Worm (Caenorhabditis elegans) whole organism, early embryonic: ENCODE results near the gene grsp-3.

Experiments
- B0310.2 ChIP-seq: sonication (generic microtip); optimal IDR thresholded peaks from 2 replicates; lab custom pipeline; 2016; ENCODE audit warnings: mild to moderate bottlenecking, missing genetic modification characterization, missing compliant biosample characterization
- F13C5.2 ChIP-seq: sonication (generic microtip); optimal IDR thresholded peaks from 2 replicates; lab custom pipeline; 2017; ENCODE audit warnings: mild to moderate bottlenecking, missing genetic modification characterization, inconsistent platforms, missing compliant biosample characterization
- aly-1 ChIP-seq: sonication (generic microtip); optimal IDR thresholded peaks from 2 replicates; lab custom pipeline; 2016; ENCODE audit warnings: missing genetic modification characterization, missing compliant biosample characterization
- ama-1 ChIP-seq: fragments of 150-350 bp; optimal IDR thresholded peaks from 2 replicates; lab custom pipeline; 2014
- ceh-13 ChIP-seq: fragments of 200-800 bp; sonication (Bioruptor generic); optimal IDR thresholded peaks from 2 replicates; lab custom pipeline; 2018; ENCODE audit warnings: mild to moderate bottlenecking, missing genetic modification characterization, missing compliant biosample characterization
- ceh-36 ChIP-seq: sonication (generic microtip); optimal IDR thresholded peaks from 2 replicates; lab custom pipeline; 2016; ENCODE audit warnings: missing genetic modification characterization, inconsistent platforms, missing compliant biosample characterization
- ets-7 ChIP-seq: sonication (generic microtip); optimal IDR thresholded peaks from 2 replicates; lab custom pipeline; 2016; ENCODE audit warnings: missing genotype, missing genetic modification characterization, missing compliant biosample characterization
- flt-1 ChIP-seq: fragments of 200-800 bp; sonication (Bioruptor generic); IDR thresholded peaks from 2 replicates; pipeline ENCODE4 v1.3.6; 2022; ENCODE audit warnings: missing genetic modification characterization, missing compliant biosample characterization
- hmbx-1 ChIP-seq: sonication (generic microtip); optimal IDR thresholded peaks from 2 replicates; lab custom pipeline; 2016; ENCODE audit warnings: mild to moderate bottlenecking, missing genetic modification characterization, missing compliant biosample characterization
- hmg-4 ChIP-seq: fragments of 200-800 bp; sonication (Bioruptor generic); optimal IDR thresholded peaks from 2 replicates; lab custom pipeline; 2018; ENCODE audit warnings: mild to moderate bottlenecking, missing genetic modification characterization, missing compliant biosample characterization
- hnd-1 ChIP-seq: sonication (generic microtip); optimal IDR thresholded peaks from 2 replicates; lab custom pipeline; 2016; ENCODE audit warnings: missing genetic modification characterization, missing compliant biosample characterization
- pes-1 ChIP-seq: fragments of 200-800 bp; sonication (Bioruptor generic); IDR thresholded peaks from 2 replicates; pipeline ENCODE4 v1.3.6; 2022; ENCODE audit warnings: missing genetic modification reagents, missing genetic modification characterization, missing compliant biosample characterization
- scrt-1 ChIP-seq: fragments of 200-800 bp; sonication (Bioruptor generic); IDR thresholded peaks from 2 replicates; pipeline ENCODE4 v1.3.6; 2022; ENCODE audit warnings: missing genetic modification characterization, missing compliant biosample characterization
- sea-1 ChIP-seq: fragments of 200-800 bp; sonication (Bioruptor generic); conservative IDR thresholded peaks from 2 replicates; pipeline ENCODE4 v1.3.6; 2022; ENCODE audit warnings: missing genetic modification characterization, missing compliant biosample characterization
- tbx-11 ChIP-seq: fragments of 200-800 bp; sonication (Bioruptor generic); IDR thresholded peaks from 2 replicates; pipeline ENCODE4 v1.3.6; 2022; ENCODE audit warnings: missing genetic modification characterization, missing compliant biosample characterization
- tbx-37 ChIP-seq: fragments of 200-800 bp; sonication (Bioruptor generic); conservative IDR thresholded peaks from 2 replicates; pipeline ENCODE4 v1.3.6; 2022; ENCODE audit warnings: missing genetic modification reagents, missing genetic modification characterization, missing compliant biosample characterization
- tra-4 ChIP-seq: sonication (generic microtip); optimal IDR thresholded peaks from 2 replicates; lab custom pipeline; 2017; ENCODE audit warnings: missing genetic modification characterization, missing compliant biosample characterization

The grsp-3 gene

DNA sequence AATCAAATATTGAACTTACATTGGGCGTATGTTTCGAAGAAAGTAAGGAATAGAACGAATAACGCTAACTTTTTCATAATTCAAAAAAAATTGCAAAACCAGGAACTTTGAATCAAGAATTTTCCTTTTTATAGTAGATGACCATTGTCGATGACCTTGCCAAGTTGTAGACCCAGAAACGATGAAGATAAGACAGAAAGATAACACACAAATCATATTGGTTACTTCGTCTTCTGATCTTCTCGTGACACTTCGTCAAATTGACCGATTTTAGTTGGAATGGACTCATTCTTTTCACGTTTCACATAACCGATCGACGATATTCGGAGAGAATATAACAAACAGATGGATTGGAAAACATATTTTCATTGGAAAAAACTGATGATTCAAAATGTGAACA is at the start of gene grsp-3:
TSS of gene grsp-3 (minus strand) at position 149 of the 400 bp plus-strand sequence.
- TF ChIP-seq hnd-1 (tag; lab: Kevin White, UChicago) = no peak
- no peak for TF ChIP-seq ceh-36 (tag; lab: Kevin White, UChicago)
- TF ChIP-seq F13C5.2 (tag; lab: Kevin White, UChicago) = no peak
- TF ChIP-seq tbx-37 = no peak

DNA sequence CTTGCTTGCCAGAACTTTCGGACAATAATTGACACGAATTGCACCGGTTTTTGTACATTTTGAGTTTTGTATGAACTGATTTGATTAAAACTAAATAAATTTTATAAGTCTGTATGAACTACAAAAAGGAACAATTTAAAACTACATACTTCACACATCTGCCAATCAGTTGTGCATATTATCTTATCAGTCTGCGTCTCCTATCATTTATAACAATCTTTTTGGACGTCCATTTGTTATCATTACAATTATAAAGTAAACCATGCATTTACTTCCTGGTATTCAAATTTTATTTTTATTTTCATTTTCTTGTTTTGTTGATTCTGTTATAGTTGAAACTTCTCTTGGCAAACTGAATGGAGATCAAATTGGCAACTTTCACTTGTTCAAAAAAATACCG is 48.6 kb upstream of the grsp-3 start, which contains the start of gene cest-10:
TSS of gene cest-10 (plus strand) at position 254 of the 400 bp plus-strand sequence.
- no peak for TF ChIP-seq ama-1 (lab: Kevin White, UChicago)
- no peak for TF ChIP-seq B0310.2 (tag; lab: Kevin White, UChicago)
- TF ChIP-seq aly-1 (tag; lab: Kevin White, UChicago) = no peak

DNA sequence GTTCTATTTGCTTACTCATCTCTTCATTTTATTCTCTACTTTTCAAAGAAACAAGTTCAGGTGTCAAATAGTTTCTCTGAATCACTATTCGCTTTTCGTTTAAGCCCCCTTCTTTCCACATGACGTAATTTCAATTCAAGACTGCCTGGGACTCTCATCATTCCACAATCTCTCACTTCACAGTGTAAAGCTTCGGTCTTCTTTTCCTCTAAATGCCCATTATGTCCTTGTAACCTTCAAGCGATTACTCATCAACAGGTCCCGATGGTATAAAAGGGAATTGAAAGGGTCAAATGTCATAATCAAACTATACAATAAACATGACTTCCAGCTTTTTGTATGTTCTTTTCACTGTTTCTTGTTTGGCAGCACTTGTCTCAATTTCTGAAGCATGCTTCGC is 47.2 kb upstream of the grsp-3 start, which contains the start of gene C42D4.3:
TSS of gene C42D4.3 (plus strand) at position 298 of the 400 bp plus-strand sequence.
- TF ChIP-seq aly-1 (tag; lab: Kevin White, UChicago) (no peak), pes-1 (no peak), F13C5.2 (tag; lab: Kevin White, UChicago) (no peak), tra-4 (tag; lab: Kevin White, UChicago) (no peak), scrt-1 (no peak), hmbx-1 (tag; lab: Kevin White, UChicago) (no peak), ceh-13 (GFP tag; lab: Kevin White, UChicago) (no peak), tbx-37 (no peak), hmg-4 (GFP tag; lab: Kevin White, UChicago) (no peak), sea-1 (no peak)

DNA sequence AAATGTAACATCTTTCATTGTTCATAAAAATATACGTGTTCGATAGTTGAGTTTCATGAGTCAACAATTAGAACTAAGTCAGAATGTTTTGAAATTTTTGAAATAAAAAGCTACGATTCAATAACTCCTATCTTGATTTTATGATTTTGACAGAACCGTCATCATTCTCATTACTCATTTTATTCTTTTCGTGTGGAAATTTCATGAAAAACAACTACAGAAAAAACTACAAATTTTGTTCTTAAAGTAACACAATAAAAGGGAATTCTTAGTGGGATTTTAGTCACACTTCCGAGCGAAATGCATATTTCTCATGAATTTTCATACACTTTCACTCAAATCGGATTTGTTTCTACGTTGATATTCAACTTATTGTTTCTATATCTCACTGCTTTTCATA is 45.2 kb upstream of the grsp-3 start, which contains the start of gene str-44:
TSS of gene str-44 (plus strand) at position 301 of the 400 bp plus-strand sequence.
- TF ChIP-seq tbx-11 (no peak), tbx-37 (no peak), pes-1 (no peak), scrt-1 (no peak), ama-1 (lab: Kevin White, UChicago) (no peak), tra-4 (tag; lab: Kevin White, UChicago) (no peak)

DNA sequence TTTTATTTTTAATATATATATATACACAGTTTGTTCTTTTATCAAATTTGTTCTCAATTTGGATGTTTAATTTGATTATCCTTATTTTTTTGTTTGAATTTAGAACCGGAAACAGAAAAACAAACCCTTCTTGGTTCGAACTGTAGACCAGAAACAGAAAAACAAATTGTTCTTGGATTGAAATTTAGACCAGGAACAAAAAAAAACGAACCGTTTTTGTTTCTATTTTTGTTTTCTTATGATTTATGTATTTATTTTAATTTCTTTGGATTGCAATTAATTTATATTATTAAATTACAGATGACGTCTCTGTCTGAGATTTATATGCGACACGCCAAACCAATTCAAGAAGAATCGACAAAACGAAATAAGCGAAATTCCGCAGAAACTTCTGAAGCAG is 43.6 kb upstream of the grsp-3 start, which contains the start of gene C42D4.19:
TSS of gene C42D4.19 (plus strand) at position 301 of the 400 bp plus-strand sequence.
- no peak for TF ChIP-seq aly-1 (tag; lab: Kevin White, UChicago)
- TF ChIP-seq ama-1 (lab: Kevin White, UChicago) = no peak
- no peak for TF ChIP-seq ceh-36 (tag; lab: Kevin White, UChicago)
- no peak for TF ChIP-seq hmg-4 (GFP tag; lab: Kevin White, UChicago)
- no peak for TF ChIP-seq tbx-11
- no peak for TF ChIP-seq pes-1
- no peak for TF ChIP-seq tbx-37
- TF ChIP-seq tra-4 (tag; lab: Kevin White, UChicago) = no peak
- no peak for TF ChIP-seq flt-1
- no peak for TF ChIP-seq hnd-1 (tag; lab: Kevin White, UChicago)
- no peak for TF ChIP-seq ceh-13 (GFP tag; lab: Kevin White, UChicago)

DNA sequence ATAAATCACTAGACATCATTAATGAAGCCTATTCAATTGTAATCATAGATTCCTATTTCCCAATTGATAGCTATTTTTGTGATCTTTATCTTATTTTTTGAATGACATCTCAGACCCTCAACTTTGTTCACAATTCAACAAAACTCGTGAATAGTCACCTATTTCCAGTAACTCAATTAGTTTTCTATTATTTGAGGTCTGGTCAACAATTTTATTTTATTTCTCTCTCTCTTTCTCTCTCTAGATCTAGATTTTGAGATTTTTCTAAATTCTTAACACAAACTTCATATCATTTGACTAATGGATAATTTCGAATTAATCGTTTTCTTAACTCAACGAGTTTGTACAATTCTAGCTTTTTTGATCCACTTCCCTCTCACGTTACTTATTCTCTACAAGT is 41.8 kb upstream of the grsp-3 start, which contains the start of gene str-1:
TSS of gene str-1 (plus strand) at position 301 of the 400 bp plus-strand sequence.
- TF ChIP-seq ceh-13 (GFP tag; lab: Kevin White, UChicago) (no peak), tbx-11 (no peak), tbx-37 (no peak)

DNA sequence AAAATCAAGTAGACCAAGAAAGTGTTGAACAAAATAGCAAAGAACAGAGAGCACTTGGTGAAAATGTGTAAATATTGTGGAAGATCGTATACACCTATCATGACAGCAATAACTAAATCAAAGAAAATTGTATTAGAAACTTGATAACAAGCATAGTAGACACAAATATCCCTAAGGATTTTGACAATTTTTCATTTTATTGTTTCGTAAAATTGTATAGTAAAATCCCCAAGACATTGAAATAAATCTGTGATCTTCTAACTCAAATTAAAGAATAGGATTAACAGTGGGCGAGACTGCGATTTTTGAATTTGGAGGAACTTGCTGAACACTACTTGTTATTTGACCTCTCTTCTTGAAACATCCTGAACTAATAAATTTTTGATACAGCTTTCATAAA is 39.5 kb upstream of the grsp-3 start, which contains the start of gene str-220:
TSS of gene str-220 (minus strand) at position 101 of the 400 bp plus-strand sequence.
- no peak for TF ChIP-seq B0310.2 (tag; lab: Kevin White, UChicago)
- TF ChIP-seq pes-1 = no peak
- no peak for TF ChIP-seq sea-1
- no peak for TF ChIP-seq tbx-11
- no peak for TF ChIP-seq aly-1 (tag; lab: Kevin White, UChicago)
- TF ChIP-seq F13C5.2 (tag; lab: Kevin White, UChicago) = no peak
- no peak for TF ChIP-seq hmg-4 (GFP tag; lab: Kevin White, UChicago)
- no peak for TF ChIP-seq flt-1
- TF ChIP-seq scrt-1 = no peak
- TF ChIP-seq ets-7 (tag; lab: Kevin White, UChicago) = no peak
- TF ChIP-seq hnd-1 (tag; lab: Kevin White, UChicago) = no peak
- TF ChIP-seq tra-4 (tag; lab: Kevin White, UChicago) = no peak
- no peak for TF ChIP-seq ceh-36 (tag; lab: Kevin White, UChicago)
- no peak for TF ChIP-seq ama-1 (lab: Kevin White, UChicago)
- no peak for TF ChIP-seq ceh-13 (GFP tag; lab: Kevin White, UChicago)
- no peak for TF ChIP-seq tbx-37
- no peak for TF ChIP-seq hmbx-1 (tag; lab: Kevin White, UChicago)

DNA sequence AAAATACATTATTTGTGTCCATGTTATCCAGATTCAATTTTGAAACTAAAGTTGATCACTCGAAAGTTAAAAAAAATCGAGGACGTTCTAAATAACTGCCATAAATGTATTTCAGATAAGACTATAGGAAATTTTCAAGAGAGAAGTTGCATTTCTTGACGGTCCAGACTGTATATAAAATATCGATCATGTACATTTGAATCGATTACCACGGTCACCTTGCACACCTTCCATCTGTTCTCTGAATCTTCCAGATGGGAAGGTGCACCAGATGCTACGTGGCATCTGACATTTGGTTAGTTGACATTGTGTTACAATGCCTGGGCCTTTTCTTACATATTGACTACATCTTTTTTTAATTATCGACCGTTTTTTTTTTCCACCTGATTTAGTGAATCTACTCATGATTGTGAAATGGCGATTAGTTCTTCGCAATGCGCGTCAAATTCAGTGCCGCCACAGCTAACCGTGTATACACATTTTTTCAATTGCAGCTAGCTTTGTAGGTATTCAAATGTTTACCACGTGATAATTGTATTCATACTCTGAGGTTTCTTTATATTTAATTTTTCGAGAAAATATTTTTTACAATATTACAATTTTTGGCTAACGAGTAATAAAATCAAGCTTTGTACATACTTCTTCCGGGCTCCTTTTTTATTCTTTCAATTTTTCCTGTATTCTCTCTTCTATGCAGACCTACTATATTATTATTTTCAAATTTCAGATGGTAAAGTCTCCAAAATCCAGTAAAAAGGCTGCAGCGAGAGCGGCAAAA is 36.4 kb upstream of the grsp-3 start, which contains the start of gene skr-16:
TSS of gene skr-16 (plus strand) at position 728 of the 778 bp plus-strand sequence.
- TF ChIP-seq hmg-4 (GFP tag; lab: Kevin White, UChicago) (no peak), aly-1 (tag; lab: Kevin White, UChicago) (no peak), sea-1 (no peak), pes-1 (no peak), ama-1 (lab: Kevin White, UChicago) (no peak), tbx-37 (no peak), ets-7 (tag; lab: Kevin White, UChicago) (no peak), flt-1 (no peak)
